Worm (Caenorhabditis elegans) whole organism, L3 larva: ENCODE measurements around the gene T16A1.5.

Source experiments
- ZK546.5 ChIP-seq: sonication (generic microtip); optimal IDR thresholded peaks from 2 replicates; lab custom pipeline; 2017; ENCODE audit warnings: missing biosample characterization, missing genetic modification characterization
- aly-2 ChIP-seq: fragments of 150-350 bp; optimal IDR thresholded peaks from 2 replicates; lab custom pipeline; 2014; ENCODE audit warnings: missing biosample characterization, missing genetic modification characterization
- ama-1 ChIP-seq: fragments of 150-350 bp; optimal IDR thresholded peaks from 2 replicates; lab custom pipeline; 2018
- ceh-16 ChIP-seq: sonication (generic microtip); optimal IDR thresholded peaks from 2 replicates; lab custom pipeline; 2017; ENCODE audit warnings: missing biosample characterization, missing genetic modification characterization
- ceh-28 ChIP-seq: fragments of 150-350 bp; optimal IDR thresholded peaks from 2 replicates; lab custom pipeline; 2014; ENCODE audit warnings: missing biosample characterization, missing genetic modification reagents, missing genetic modification characterization
- ceh-82 ChIP-seq: fragments of 150-350 bp; optimal IDR thresholded peaks from 2 replicates; lab custom pipeline; 2014; ENCODE audit warnings: missing biosample characterization, missing genetic modification characterization
- ceh-9 ChIP-seq: sonication (generic microtip); optimal IDR thresholded peaks from 2 replicates; lab custom pipeline; 2018; ENCODE audit warnings: missing biosample characterization, missing genetic modification characterization
- daf-12 ChIP-seq: fragments of 150-350 bp; optimal IDR thresholded peaks from 2 replicates; lab custom pipeline; 2014; ENCODE audit warnings: missing biosample characterization, missing genetic modification reagents, missing genetic modification characterization
- egl-27 ChIP-seq: sonication (generic microtip); optimal IDR thresholded peaks from 4 replicates; lab custom pipeline; 2017; ENCODE audit warnings: missing biosample characterization, missing genetic modification reagents, missing genetic modification characterization
- egl-5 ChIP-seq: fragments of 150-350 bp; optimal IDR thresholded peaks from 2 replicates; lab custom pipeline; 2017; ENCODE audit warnings: missing biosample characterization, missing genetic modification reagents, missing genetic modification characterization, inconsistent platforms
- elt-1 ChIP-seq: fragments of 150-350 bp; optimal IDR thresholded peaks from 2 replicates; lab custom pipeline; 2014; ENCODE audit warnings: missing biosample characterization, missing genetic modification characterization
- elt-3 ChIP-seq, 3 experiments: fragments of 150-350 bp in 1 of 3; sonication (generic microtip) in 2 of 3; optimal IDR thresholded peaks; 2 replicates in 2 of 3; 4 replicates in 1 of 3; lab custom pipeline; 2014 to 2017; ENCODE audit warnings: missing biosample characterization in 3 of 3, missing genetic modification characterization in 3 of 3
- eor-1 ChIP-seq, 2 experiments: fragments of 150-350 bp; optimal IDR thresholded peaks; 2 replicates each; lab custom pipeline; 2014 to 2018; ENCODE audit warnings: missing biosample characterization in 2 of 2, missing genetic modification characterization in 2 of 2
- fkh-10 ChIP-seq: sonication (generic microtip); optimal IDR thresholded peaks from 2 replicates; lab custom pipeline; 2017; ENCODE audit warnings: missing biosample characterization, missing genetic modification reagents, missing genetic modification characterization
- fos-1 ChIP-seq: fragments of 150-350 bp; optimal IDR thresholded peaks from 2 replicates; lab custom pipeline; 2014; ENCODE audit warnings: missing biosample characterization, missing genetic modification characterization
- hmg-11 ChIP-seq: sonication (generic microtip); optimal IDR thresholded peaks from 2 replicates; lab custom pipeline; 2016; ENCODE audit warnings: missing genetic modification characterization, missing compliant biosample characterization
- lin-39 ChIP-seq: fragments of 150-350 bp; optimal IDR thresholded peaks from 2 replicates; lab custom pipeline; 2018; ENCODE audit warnings: missing biosample characterization, missing genetic modification reagents, missing genetic modification characterization
- lsy-12 ChIP-seq: sonication (generic microtip); optimal IDR thresholded peaks from 2 replicates; lab custom pipeline; 2016; ENCODE audit warnings: mild to moderate bottlenecking, missing genetic modification characterization, missing compliant biosample characterization
- nfya-1 ChIP-seq: sonication (generic microtip); optimal IDR thresholded peaks from 2 replicates; lab custom pipeline; 2017; ENCODE audit warnings: missing genetic modification characterization, mild to moderate bottlenecking, missing compliant biosample characterization, antibody characterized with exemption, moderate library complexity; ENCODE audit not compliant: insufficient read depth
- nhr-12 ChIP-seq: fragments of 150-350 bp; optimal IDR thresholded peaks from 2 replicates; lab custom pipeline; 2014; ENCODE audit warnings: missing biosample characterization, missing genetic modification characterization
- nhr-23 ChIP-seq: fragments of 150-350 bp; optimal IDR thresholded peaks from 2 replicates; lab custom pipeline; 2014; ENCODE audit warnings: missing biosample characterization, missing genetic modification reagents, missing genetic modification characterization
- nhr-237 ChIP-seq: fragments of 150-350 bp; optimal IDR thresholded peaks from 2 replicates; lab custom pipeline; 2014; ENCODE audit warnings: missing biosample characterization, missing genetic modification characterization
- nhr-25 ChIP-seq: sonication (generic microtip); optimal IDR thresholded peaks from 2 replicates; lab custom pipeline; 2017; ENCODE audit warnings: missing biosample characterization, missing genetic modification characterization
- nhr-28 ChIP-seq: fragments of 150-350 bp; optimal IDR thresholded peaks from 2 replicates; lab custom pipeline; 2014; ENCODE audit warnings: missing biosample characterization, missing genetic modification characterization
- nhr-43 ChIP-seq: sonication (generic microtip); optimal IDR thresholded peaks from 2 replicates; lab custom pipeline; 2016; ENCODE audit warnings: mild to moderate bottlenecking, missing genetic modification characterization, missing compliant biosample characterization; ENCODE audit not compliant: poor library complexity, severe bottlenecking
- nhr-67 ChIP-seq: fragments of 150-350 bp; optimal IDR thresholded peaks from 2 replicates; lab custom pipeline; 2014; ENCODE audit warnings: missing biosample characterization, missing genetic modification characterization
- nhr-76 ChIP-seq: fragments of 150-350 bp; sonication (generic microtip); optimal IDR thresholded peaks from 5 replicates; lab custom pipeline; 2014; ENCODE audit warnings: missing biosample characterization, missing genetic modification characterization
- pha-4 ChIP-seq: fragments of 150-350 bp; optimal IDR thresholded peaks from 2 replicates; lab custom pipeline; 2014; ENCODE audit warnings: missing biosample characterization, missing genetic modification reagents, missing genetic modification characterization
- pqm-1 ChIP-seq: fragments of 150-350 bp; optimal IDR thresholded peaks from 2 replicates; lab custom pipeline; 2017; ENCODE audit warnings: missing biosample characterization, missing genetic modification characterization, inconsistent platforms
- sea-2 ChIP-seq: fragments of 150-350 bp; sonication (generic microtip); optimal IDR thresholded peaks from 4 replicates; lab custom pipeline; 2014; ENCODE audit warnings: missing biosample characterization, missing genetic modification reagents, missing genetic modification characterization
- skn-1 ChIP-seq: fragments of 150-350 bp; optimal IDR thresholded peaks from 2 replicates; lab custom pipeline; 2014; ENCODE audit warnings: missing biosample characterization, missing genetic modification characterization
- snpc-4 ChIP-seq: fragments of 150-350 bp; optimal IDR thresholded peaks from 2 replicates; lab custom pipeline; 2014; ENCODE audit warnings: missing biosample characterization, missing genetic modification characterization
- tbx-2 ChIP-seq: sonication (generic microtip); optimal IDR thresholded peaks from 2 replicates; lab custom pipeline; 2016; ENCODE audit warnings: mild to moderate bottlenecking, missing genetic modification characterization, missing compliant biosample characterization
- unc-39 ChIP-seq: sonication (generic microtip); optimal IDR thresholded peaks from 4 replicates; lab custom pipeline; 2017; ENCODE audit warnings: missing biosample characterization, missing genetic modification characterization
- unc-62 ChIP-seq: fragments of 150-350 bp; sonication (generic microtip); optimal IDR thresholded peaks from 4 replicates; lab custom pipeline; 2014; ENCODE audit warnings: missing biosample characterization, missing genetic modification reagents, missing genetic modification characterization
- zag-1 ChIP-seq: fragments of 150-350 bp; optimal IDR thresholded peaks from 2 replicates; lab custom pipeline; 2014; ENCODE audit warnings: missing biosample characterization, missing genetic modification characterization
- ztf-11 ChIP-seq: fragments of 150-350 bp; optimal IDR thresholded peaks from 2 replicates; lab custom pipeline; 2014; ENCODE audit warnings: missing biosample characterization, missing genetic modification characterization
- ztf-4 ChIP-seq: fragments of 150-350 bp; optimal IDR thresholded peaks from 2 replicates; lab custom pipeline; 2014; ENCODE audit warnings: missing biosample characterization, missing genetic modification characterization

Gene T16A1.5

ce11 chrII:2081257-2081656 is 2.4 kb downstream of the T16A1.5 start, which contains the start of gene T16A1.4:
T16A1.4 (plus strand) TSS chrII:2081557.
- TF ChIP-seq nfya-1 (no peak), ceh-16 (tag; lab: Kevin White, UChicago) (no peak), ceh-82 (no peak), hmg-11 (tag; lab: Kevin White, UChicago) (no peak), fkh-10 (no peak), ceh-9 (no peak), unc-39 (no peak), lsy-12 (tag; lab: Kevin White, UChicago) (no peak), nhr-76 (tag; lab: Kevin White, UChicago) (no peak), nhr-23 (no peak), egl-27 (no peak), pha-4 (tag; lab: Kevin White, UChicago) (no peak), snpc-4 (tag; lab: Kevin White, UChicago) (no peak), ztf-11 (no peak), nhr-67 (tag; lab: Kevin White, UChicago) (no peak), ceh-28 (tag; lab: Kevin White, UChicago) (no peak), aly-2 (tag; lab: Kevin White, UChicago) (no peak), nhr-12 (tag; lab: Kevin White, UChicago) (no peak)
- TF ChIP-seq, all 47 proteins: peak for 0

- TF ChIP-seq nhr-237 (tag; lab: Kevin White, UChicago) (no peak), nhr-12 (tag; lab: Kevin White, UChicago) (no peak), pha-4 (tag; lab: Kevin White, UChicago) (no peak), nhr-67 (tag; lab: Kevin White, UChicago) (no peak), unc-62 (no peak), nhr-43 (tag; lab: Kevin White, UChicago) (no peak), nhr-25 (no peak), hmg-11 (tag; lab: Kevin White, UChicago) (no peak)
- TF ChIP-seq, all 47 proteins: peak for 0
Observed at ce11 chrII:2080425-2080824, 3.2 kb downstream of the T16A1.5 start, which contains the start of gene F07E5.9. F07E5.9 (minus strand) TSS chrII:2080525.

- TF ChIP-seq sea-2 (GFP tag; lab: Kevin White, UChicago) (no peak), pqm-1 (tag; lab: Kevin White, UChicago) (no peak), skn-1 (no peak), ceh-82 (no peak), nhr-23 (no peak), fkh-10 (no peak), pha-4 (tag; lab: Kevin White, UChicago) (no peak), nhr-237 (tag; lab: Kevin White, UChicago) (no peak), eor-1 (tag; optimal IDR thresholded peaks at IDR 0.05; lab: Kevin White, UChicago) (no peak), elt-3 (tag; optimal IDR thresholded peaks at IDR 0.05; lab: Kevin White, UChicago) (no peak), ceh-28 (tag; lab: Kevin White, UChicago) (no peak), egl-27 (no peak), daf-12 (tag; lab: Kevin White, UChicago) (no peak)
Observed at ce11 chrII:2076467-2076866, 7.2 kb downstream of the T16A1.5 start.

ce11 chrII:2075513-2075912 is 8.1 kb downstream of the T16A1.5 start, which contains the start of gene F07E5.8:
F07E5.8 (minus strand) TSS chrII:2075613.
- TF ChIP-seq fos-1 (tag; lab: Kevin White, UChicago) (no peak), unc-62 (no peak), daf-12 (tag; lab: Kevin White, UChicago) (no peak), tbx-2 (no peak), zag-1 (tag; lab: Kevin White, UChicago) (no peak), nhr-67 (tag; lab: Kevin White, UChicago) (no peak), egl-5 (no peak), aly-2 (tag; lab: Kevin White, UChicago) (no peak), hmg-11 (tag; lab: Kevin White, UChicago) (no peak), ZK546.5 (tag; lab: Kevin White, UChicago) (no peak), nhr-25 (no peak), ztf-4 (tag; lab: Kevin White, UChicago) (no peak), pha-4 (tag; lab: Kevin White, UChicago) (no peak), nhr-28 (tag; lab: Kevin White, UChicago) (no peak)

- TF ChIP-seq nfya-1 (no peak), elt-1 (no peak), ztf-11 (no peak), egl-27 (no peak), ama-1 (lab: Kevin White, UChicago) (no peak), ceh-28 (tag; lab: Kevin White, UChicago) (no peak), lin-39 (tag; lab: Kevin White, UChicago) (no peak)
Observed at ce11 chrII:2071429-2071828, 12.2 kb downstream of the T16A1.5 start, which contains the start of gene F07E5.7. F07E5.7 (minus strand) TSS chrII:2071529.
